Worm (Caenorhabditis elegans) whole organism, L4/young adult: ENCODE results near the gene Y38C1AA.12.

ENCODE experiments used
- W03F9.2 ChIP-seq: fragments of 150-350 bp; optimal IDR thresholded peaks from 2 replicates; lab custom pipeline; 2014; ENCODE audit warnings: missing biosample characterization, missing genetic modification characterization
- dao-5 ChIP-seq: sonication (generic microtip); optimal IDR thresholded peaks from 2 replicates; lab custom pipeline; 2016; ENCODE audit warnings: missing genotype, missing genetic modification characterization, moderate library complexity, missing compliant biosample characterization
- him-1 ChIP-seq: sonication (generic microtip); optimal IDR thresholded peaks from 2 replicates; lab custom pipeline; 2016; ENCODE audit warnings: missing genotype, missing genetic modification reagents, missing genetic modification characterization, missing compliant biosample characterization

DNA sequence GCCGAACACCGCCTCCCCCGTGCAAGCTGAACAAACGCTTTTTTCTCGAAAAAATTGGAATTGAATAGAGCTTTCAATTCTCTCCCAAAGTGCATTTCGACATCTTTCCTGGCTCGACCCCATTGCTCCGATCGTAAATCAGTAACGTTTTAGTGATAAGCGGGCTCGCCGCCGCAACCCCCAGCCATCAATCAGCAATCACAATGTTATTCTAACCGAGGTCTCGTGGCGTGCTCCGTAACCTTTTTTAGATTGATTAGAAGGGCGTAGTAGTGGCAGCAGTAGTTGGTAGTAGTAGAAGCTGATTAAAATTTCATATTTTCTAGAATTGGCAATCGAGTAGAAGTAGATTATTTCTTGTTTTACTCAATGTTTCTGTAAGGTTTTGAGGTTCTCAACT is 4.7 kb upstream of the Y38C1AA.12 start:
- TF ChIP-seq him-1 (tag; lab: Kevin White, UChicago) (no peak), W03F9.2 (no peak), dao-5 (tag; lab: Kevin White, UChicago) (no peak)
